Worm (Caenorhabditis elegans) whole organism, young adult: Measurements from ENCODE around the gene T04B8.5.

ENCODE experiments used
- unc-62 ChIP-seq: fragments of 150-350 bp; optimal IDR thresholded peaks from 2 replicates; lab custom pipeline; 2014; ENCODE audit warnings: missing biosample characterization, missing genetic modification reagents, missing genetic modification characterization
- zim-3 ChIP-seq: sonication (generic microtip); optimal IDR thresholded peaks from 2 replicates; lab custom pipeline; 2017; ENCODE audit warnings: mild to moderate bottlenecking, missing genetic modification characterization, moderate library complexity, missing compliant biosample characterization

DNA sequence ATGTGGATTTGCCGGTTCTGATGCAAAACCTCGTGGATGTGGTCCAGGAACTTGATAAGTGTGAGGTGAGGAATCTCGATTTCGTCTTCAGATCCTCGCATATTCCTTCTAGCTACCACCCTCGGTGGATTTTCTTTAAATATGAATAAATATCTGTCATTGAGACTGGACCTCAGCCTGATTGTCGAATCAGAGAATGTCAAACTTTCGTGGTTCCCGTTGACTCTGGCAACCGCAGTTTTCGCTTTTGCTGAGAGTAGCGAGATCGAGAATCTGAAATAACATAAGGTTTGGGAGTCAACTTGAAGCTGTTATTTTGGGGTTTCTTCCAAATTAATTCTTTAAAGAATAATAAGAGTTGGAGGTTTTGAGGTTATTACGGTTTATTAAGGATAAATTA is 41.7 kb downstream of the T04B8.5 start, which contains the start of gene fbxb-14:
- TF ChIP-seq unc-62 (GFP tag; lab: Kevin White, UChicago) (no peak), zim-3 (no peak)
